Fruit fly (Drosophila melanogaster): Measurements from ENCODE around the gene CG7886.
A peak's percentile ranks its signal among the peaks of the same experiment; 100 is the strongest.

CG7886 gene

DNA sequence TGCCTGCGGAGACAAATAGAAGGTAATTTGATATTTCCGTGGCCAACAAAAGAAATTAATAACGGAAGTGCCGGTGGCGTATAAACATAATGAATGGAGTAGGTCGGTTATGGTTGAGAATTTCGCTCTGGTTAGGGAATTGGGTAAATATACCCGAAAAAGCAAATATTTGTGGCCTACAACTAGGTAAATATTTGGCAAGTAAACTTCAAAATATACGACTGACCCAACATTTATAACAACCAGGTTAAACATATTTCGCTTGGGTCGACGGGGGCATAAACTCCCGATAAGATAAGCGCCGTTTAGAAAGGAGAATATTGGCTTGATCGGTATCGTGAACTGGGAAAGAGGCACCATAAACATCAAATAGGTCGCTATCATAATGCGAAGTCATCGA is 28.5 kb upstream of the CG7886 start (continued):
- TF ChIP-seq CG2712 (tag; optimal IDR thresholded peaks at IDR 0.05) (peak; percentile 79), CG11696 (GFP tag; IDR thresholded peaks at IDR 0.05) (0 out of 2 replicates have a peak, but pooled peaks have one; percentile 25), CG2889 (GFP tag; IDR thresholded peaks at IDR 0.05) (no peak), CG5953 (GFP tag; IDR thresholded peaks at IDR 0.05) (no peak), pum (GFP tag; optimal IDR thresholded peaks at IDR 0.05) (no peak), NfI (GFP tag; optimal IDR thresholded peaks at IDR 0.05) (no peak), PHDP (tag; optimal IDR thresholded peaks at IDR 0.05) (peak; percentile 51), CG7745 (tag; optimal IDR thresholded peaks at IDR 0.05) (peak; percentile 91), gro (GFP tag; optimal IDR thresholded peaks at IDR 0.05) (no peak), CG15269 (tag; optimal IDR thresholded peaks at IDR 0.05) (no peak), CG14710 (tag; optimal IDR thresholded peaks at IDR 0.05) (peak; percentile 87), CG4820 (GFP tag; optimal IDR thresholded peaks at IDR 0.05) (no peak), CG14050 (GFP tag; IDR thresholded peaks at IDR 0.05) (no peak), tin (GFP tag; optimal IDR thresholded peaks at IDR 0.05) (no peak), schlank (tag; optimal IDR thresholded peaks at IDR 0.05) (peak; percentile 20), CG3407 (GFP tag; optimal IDR thresholded peaks at IDR 0.05) (peak; percentile 64), cg (GFP tag; optimal IDR thresholded peaks at IDR 0.05) (no peak), CG10366 (GFP tag; IDR thresholded peaks at IDR 0.05) (no peak), BtbVII (GFP tag; optimal IDR thresholded peaks at IDR 0.05) (peak; percentile 72), YL-1 (GFP tag; optimal IDR thresholded peaks at IDR 0.05) (peak; percentile 64), CG34376 (GFP tag; optimal IDR thresholded peaks at IDR 0.05) (no peak), sens (GFP tag) (peak; percentile 95), kah (GFP tag; optimal IDR thresholded peaks at IDR 0.05) (peak; percentile 43), Med (GFP tag) (peak; percentile 75), CG13624 (GFP tag; optimal IDR thresholded peaks at IDR 0.05) (no peak), chn (GFP tag; optimal IDR thresholded peaks at IDR 0.05) (no peak), jigr1 (GFP tag; IDR thresholded peaks at IDR 0.05) (no peak), org-1 (GFP tag; optimal IDR thresholded peaks at IDR 0.05) (peak; percentile 58), Elba2 (GFP tag; optimal IDR thresholded peaks at IDR 0.05) (no peak), Dad (GFP tag; optimal IDR thresholded peaks at IDR 0.05) (no peak), CG18262 (tag; optimal IDR thresholded peaks at IDR 0.05) (peak; percentile 76), h (optimal IDR thresholded peaks at IDR 0.05) (no peak), ewg (GFP tag; optimal IDR thresholded peaks at IDR 0.05) (no peak), zf30C (GFP tag; optimal IDR thresholded peaks at IDR 0.05) (no peak), CG13424 (tag; optimal IDR thresholded peaks at IDR 0.05) (peak; percentile 45), Mrtf (GFP tag; IDR thresholded peaks at IDR 0.05) (no peak), CG12299 (tag; optimal IDR thresholded peaks at IDR 0.05) (peak; percentile 5), CG10267 (tag; optimal IDR thresholded peaks at IDR 0.05) (peak; percentile 64), Asciz (GFP tag; optimal IDR thresholded peaks at IDR 0.05) (peak; percentile 82), jumu (GFP tag; optimal IDR thresholded peaks at IDR 0.05) (no peak), zen (tag; optimal IDR thresholded peaks at IDR 0.05) (peak; percentile 61), bab2 (GFP tag; optimal IDR thresholded peaks at IDR 0.05) (peak; percentile 10), CG33213 (GFP tag; optimal IDR thresholded peaks at IDR 0.05) (no peak), Dip3 (GFP tag; optimal IDR thresholded peaks at IDR 0.05) (no peak), fru (optimal IDR thresholded peaks at IDR 0.05) (no peak), CG6254 (GFP tag; optimal IDR thresholded peaks at IDR 0.05) (peak; percentile 57), CG2120 (GFP tag; optimal IDR thresholded peaks at IDR 0.05) (no peak), CG10321 (GFP tag; IDR thresholded peaks at IDR 0.05) (no peak), lola (GFP tag; optimal IDR thresholded peaks at IDR 0.05) (peak in 1 of 3 experiments; percentile 78), C15 (GFP tag; IDR thresholded peaks at IDR 0.05) (no peak), bigmax (GFP tag; optimal IDR thresholded peaks at IDR 0.05) (peak; percentile 10), Mes4 (GFP tag; optimal IDR thresholded peaks at IDR 0.05) (no peak), ATbp (GFP tag; optimal IDR thresholded peaks at IDR 0.05) (peak; percentile 62)

Measured in whole organism, embryonic.